Fruit fly (Drosophila melanogaster) whole organism, embryonic: Measurements from ENCODE around the gene RpL32.

Experiments used
- Antp ChIP-seq: fragments of 200-800 bp; sonication (Bioruptor generic); optimal IDR thresholded peaks from 3 replicates; lab custom pipeline; 2016; ENCODE audit warnings: missing biosample characterization, missing genetic modification characterization
- Awh ChIP-seq: fragments of 200-800 bp; sonication (Bioruptor generic); IDR thresholded peaks from 2 replicates; pipeline ENCODE4, ENCODE4 v1.3.6; 2022; ENCODE audit warnings: missing biosample characterization, missing genetic modification characterization
- Bteb2 ChIP-seq: fragments of 200-800 bp; sonication (Bioruptor generic); optimal IDR thresholded peaks from 2 replicates; lab custom pipeline; 2016; ENCODE audit warnings: missing biosample characterization, missing genetic modification characterization
- CG10267 ChIP-seq: fragments of 200-800 bp; sonication (Bioruptor generic); optimal IDR thresholded peaks from 2 replicates; lab custom pipeline; 2018; ENCODE audit warnings: missing biosample characterization, mild to moderate bottlenecking, missing genetic modification characterization, moderate library complexity
- CG10959 ChIP-seq: fragments of 200-800 bp; sonication (Bioruptor generic); IDR thresholded peaks from 2 replicates; pipeline ENCODE4 v1.3.6; 2022; ENCODE audit warnings: missing biosample characterization, missing genetic modification characterization
- CG11695 ChIP-seq: fragments of 200-800 bp; sonication (Bioruptor generic); IDR thresholded peaks from 3 replicates; pipeline ENCODE4 v1.3.6; 2022; ENCODE audit warnings: missing biosample characterization, missing genetic modification characterization
- CG11723 ChIP-seq: fragments of 200-800 bp; sonication (Bioruptor generic); optimal IDR thresholded peaks from 2 replicates; lab custom pipeline; 2017; ENCODE audit warnings: missing biosample characterization, mild to moderate bottlenecking, missing genetic modification characterization
- CG13287 ChIP-seq: fragments of 200-800 bp; sonication (Bioruptor generic); IDR thresholded peaks from 2 replicates; pipeline ENCODE4 v1.3.6; 2022; ENCODE audit warnings: missing biosample characterization, missing genetic modification characterization; ENCODE audit not compliant: partially characterized antibody
- CG13624 ChIP-seq: fragments of 200-800 bp; sonication (Bioruptor generic); optimal IDR thresholded peaks from 2 replicates; lab custom pipeline; 2016; ENCODE audit warnings: missing biosample characterization, missing genetic modification characterization
- CG17328 ChIP-seq: fragments of 200-800 bp; sonication (Bioruptor generic); IDR thresholded peaks from 2 replicates; pipeline ENCODE4 v1.3.6; 2022; ENCODE audit warnings: missing biosample characterization, missing genetic modification characterization
- CG17359 ChIP-seq: fragments of 200-800 bp; sonication (Bioruptor generic); optimal IDR thresholded peaks from 3 replicates; lab custom pipeline; 2018; ENCODE audit warnings: missing biosample characterization, mild to moderate bottlenecking, missing genetic modification characterization, moderate library complexity
- CG17361 ChIP-seq: fragments of 200-800 bp; sonication (Bioruptor generic); IDR thresholded peaks from 3 replicates; pipeline ENCODE4 v1.3.6; 2022; ENCODE audit warnings: missing biosample characterization, missing genetic modification characterization
- CG18011 ChIP-seq: fragments of 200-800 bp; sonication (Bioruptor generic); optimal IDR thresholded peaks from 2 replicates; lab custom pipeline; 2017; ENCODE audit warnings: missing biosample characterization, missing genetic modification characterization, mild to moderate bottlenecking, moderate library complexity, missing genotype
- CG18262 ChIP-seq: fragments of 200-800 bp; optimal IDR thresholded peaks from 3 replicates; lab custom pipeline; 2019; ENCODE audit warnings: missing biosample characterization, mild to moderate bottlenecking, missing genetic modification characterization, moderate library complexity
- CG2129 ChIP-seq: fragments of 200-800 bp; sonication (Bioruptor generic); IDR thresholded peaks from 2 replicates; pipeline ENCODE4 v1.3.6; 2022; ENCODE audit warnings: missing biosample characterization, missing genetic modification characterization; ENCODE audit not compliant: partially characterized antibody
- CG2875 ChIP-seq: fragments of 200-800 bp; sonication (Bioruptor generic); optimal IDR thresholded peaks from 2 replicates; lab custom pipeline; 2017; ENCODE audit warnings: missing biosample characterization, mild to moderate bottlenecking, missing genetic modification characterization, missing genetic modification reagents
- CG33557 ChIP-seq: fragments of 200-800 bp; sonication (Bioruptor generic); optimal IDR thresholded peaks from 2 replicates; lab custom pipeline; 2019; ENCODE audit warnings: missing biosample characterization, mild to moderate bottlenecking, missing genetic modification characterization, moderate library complexity
- CG3838 ChIP-seq: fragments of 200-800 bp; sonication (Bioruptor generic); optimal IDR thresholded peaks from 3 replicates; lab custom pipeline; 2016; ENCODE audit warnings: missing biosample characterization, missing genetic modification characterization
- CG4360 ChIP-seq: fragments of 200-800 bp; sonication (Bioruptor generic); IDR thresholded peaks from 2 replicates; pipeline ENCODE4 v1.3.6; 2022; ENCODE audit warnings: missing biosample characterization, missing genetic modification characterization
- CG6175 ChIP-seq: fragments of 200-800 bp; sonication (Bioruptor generic); IDR thresholded peaks from 3 replicates; pipeline ENCODE4 v1.3.6; 2022; ENCODE audit warnings: missing biosample characterization, missing genetic modification characterization
- CG6254 ChIP-seq: fragments of 200-800 bp; sonication (Bioruptor generic); optimal IDR thresholded peaks from 3 replicates; lab custom pipeline; 2017; ENCODE audit warnings: mild to moderate bottlenecking, missing biosample characterization, missing genetic modification reagents, missing genetic modification characterization
- CG6765 ChIP-seq: fragments of 200-800 bp; sonication (Bioruptor generic); optimal IDR thresholded peaks from 3 replicates; lab custom pipeline; 2017; ENCODE audit warnings: missing biosample characterization, mild to moderate bottlenecking, missing genetic modification characterization
- CG7928 ChIP-seq: fragments of 200-800 bp; sonication (Bioruptor generic); optimal IDR thresholded peaks from 2 replicates; lab custom pipeline; 2017; ENCODE audit warnings: missing biosample characterization, mild to moderate bottlenecking, missing genetic modification characterization
- CG9817 ChIP-seq: fragments of 200-800 bp; sonication (Bioruptor generic); optimal IDR thresholded peaks from 2 replicates; lab custom pipeline; 2018; ENCODE audit warnings: missing biosample characterization, mild to moderate bottlenecking, missing genetic modification characterization, moderate library complexity
- Dp ChIP-seq: fragments of 200-800 bp; sonication (Bioruptor generic); optimal IDR thresholded peaks from 2 replicates; lab custom pipeline; 2018; ENCODE audit warnings: missing biosample characterization, mild to moderate bottlenecking, missing genetic modification characterization, moderate library complexity
- Elba2 ChIP-seq: fragments of 200-800 bp; sonication (Bioruptor generic); optimal IDR thresholded peaks from 3 replicates; lab custom pipeline; 2016; ENCODE audit warnings: missing biosample characterization, missing genetic modification characterization
- Fer2 ChIP-seq: fragments of 200-800 bp; sonication (Bioruptor generic); optimal IDR thresholded peaks from 2 replicates; lab custom pipeline; 2018; ENCODE audit warnings: missing biosample characterization, mild to moderate bottlenecking, missing genetic modification characterization, moderate library complexity
- Fer3 ChIP-seq: fragments of 200-800 bp; sonication (Bioruptor generic); optimal IDR thresholded peaks from 2 replicates; lab custom pipeline; 2018; ENCODE audit warnings: missing biosample characterization, mild to moderate bottlenecking, missing genetic modification characterization, moderate library complexity
- HLH3B ChIP-seq: fragments of 200-800 bp; sonication (Bioruptor generic); IDR thresholded peaks from 2 replicates; pipeline ENCODE4 v1.3.6; 2022; ENCODE audit warnings: missing biosample characterization, missing genetic modification characterization
- HLH4C ChIP-seq: fragments of 200-800 bp; sonication (Bioruptor generic); IDR thresholded peaks from 3 replicates; pipeline ENCODE4 v1.3.6; 2022; ENCODE audit warnings: missing biosample characterization, missing genetic modification characterization; ENCODE audit not compliant: partially characterized antibody
- Hmx ChIP-seq: fragments of 200-800 bp; sonication (Bioruptor generic); optimal IDR thresholded peaks from 2 replicates; lab custom pipeline; 2016; ENCODE audit warnings: missing biosample characterization, missing genetic modification characterization
- Mad ChIP-seq: fragments of 200-800 bp; sonication (Bioruptor generic); optimal IDR thresholded peaks from 2 replicates; lab custom pipeline; 2016; ENCODE audit warnings: missing biosample characterization, missing genetic modification characterization
- Poxn ChIP-seq: fragments of 200-800 bp; sonication (Bioruptor generic); IDR thresholded peaks from 2 replicates; pipeline ENCODE4 v1.3.6; 2022; ENCODE audit warnings: missing biosample characterization, missing genetic modification characterization
- Ptx1 ChIP-seq: fragments of 200-800 bp; sonication (Bioruptor generic); IDR thresholded peaks from 2 replicates; pipeline ENCODE4 v1.3.6; 2022; ENCODE audit warnings: missing biosample characterization, missing genetic modification characterization
- Six4 ChIP-seq: fragments of 200-800 bp; sonication (Bioruptor generic); optimal IDR thresholded peaks from 2 replicates; lab custom pipeline; 2016; ENCODE audit warnings: missing biosample characterization, missing genetic modification characterization
- ac ChIP-seq: fragments of 200-800 bp; sonication (Bioruptor generic); optimal IDR thresholded peaks from 3 replicates; lab custom pipeline; 2017; ENCODE audit warnings: missing biosample characterization, mild to moderate bottlenecking, missing genetic modification characterization
- ato ChIP-seq: fragments of 200-800 bp; sonication (Bioruptor generic); IDR thresholded peaks from 2 replicates; pipeline ENCODE4 v1.3.6; 2022; ENCODE audit warnings: missing biosample characterization, missing genetic modification characterization; ENCODE audit not compliant: partially characterized antibody
- az2 ChIP-seq: fragments of 200-800 bp; sonication (Bioruptor generic); optimal IDR thresholded peaks from 3 replicates; lab custom pipeline; 2016; ENCODE audit warnings: missing biosample characterization, missing genetic modification characterization
- crc ChIP-seq: fragments of 200-800 bp; sonication (Bioruptor generic); optimal IDR thresholded peaks from 2 replicates; lab custom pipeline; 2016; ENCODE audit warnings: missing biosample characterization, missing genetic modification characterization
- dan ChIP-seq: fragments of 200-800 bp; sonication (Bioruptor generic); IDR thresholded peaks from 2 replicates; pipeline ENCODE4 v1.3.6; 2022; ENCODE audit warnings: missing biosample characterization, missing genetic modification characterization
- danr ChIP-seq: fragments of 200-800 bp; sonication (Bioruptor generic); IDR thresholded peaks from 2 replicates; pipeline ENCODE4 v1.3.6; 2022; ENCODE audit warnings: missing biosample characterization, missing genetic modification characterization
- dm ChIP-seq: fragments of 200-800 bp; sonication (Bioruptor generic); optimal IDR thresholded peaks from 3 replicates; lab custom pipeline; 2016; ENCODE audit warnings: missing biosample characterization, missing genetic modification characterization
- fd96Cb ChIP-seq: fragments of 200-800 bp; sonication (Bioruptor generic); optimal IDR thresholded peaks from 2 replicates; lab custom pipeline; 2018; ENCODE audit warnings: missing biosample characterization, mild to moderate bottlenecking, missing genetic modification characterization, moderate library complexity
- gem ChIP-seq: fragments of 200-800 bp; sonication (Bioruptor generic); optimal IDR thresholded peaks from 2 replicates; lab custom pipeline; 2019; ENCODE audit warnings: missing biosample characterization, mild to moderate bottlenecking, missing genetic modification characterization, moderate library complexity
- h ChIP-seq: fragments of >200 bp; optimal IDR thresholded peaks from 2 replicates; lab custom pipeline; 2017
- insv ChIP-seq, 2 experiments: fragments of 200-800 bp; sonication (Bioruptor generic); optimal IDR thresholded peaks; 3 replicates each; lab custom pipeline; 2016 to 2018; ENCODE audit warnings: missing biosample characterization in 2 of 2, missing genetic modification characterization in 2 of 2
- nmo ChIP-seq: fragments of 200-800 bp; sonication (Bioruptor generic); optimal IDR thresholded peaks from 2 replicates; lab custom pipeline; 2018; ENCODE audit warnings: missing biosample characterization, mild to moderate bottlenecking, missing genetic modification characterization, moderate library complexity
- odd ChIP-seq: fragments of 200-800 bp; sonication (Bioruptor generic); optimal IDR thresholded peaks from 2 replicates; lab custom pipeline; 2017; ENCODE audit warnings: missing biosample characterization, mild to moderate bottlenecking, missing genetic modification characterization
- peb ChIP-seq: fragments of 200-800 bp; sonication (Bioruptor generic); IDR thresholded peaks from 2 replicates; pipeline ENCODE4 v1.3.6; 2022; ENCODE audit warnings: missing biosample characterization, missing genetic modification characterization
- pzg ChIP-seq: fragments of 200-800 bp; sonication (Bioruptor generic); optimal IDR thresholded peaks from 3 replicates; lab custom pipeline; 2018; ENCODE audit warnings: missing biosample characterization, mild to moderate bottlenecking, missing genetic modification characterization, moderate library complexity
- schlank ChIP-seq: fragments of 200-800 bp; sonication (Bioruptor generic); optimal IDR thresholded peaks from 2 replicates; lab custom pipeline; 2018; ENCODE audit warnings: missing biosample characterization, mild to moderate bottlenecking, missing genetic modification characterization
- slp2 ChIP-seq: fragments of 200-800 bp; sonication (Bioruptor generic); optimal IDR thresholded peaks from 2 replicates; lab custom pipeline; 2016; ENCODE audit warnings: missing biosample characterization, missing genetic modification characterization

The RpL32 gene

dm6 chr3R:30061154-30061482 is 15.2 kb upstream of the RpL32 start (continued):
- TF ChIP-seq Awh (peak; percentile 95), CG10267 (peak; percentile 87), CG13624 (GFP tag; lab: Kevin White, UChicago) (peak; percentile 83), dan (no peak), HLH4C (GFP tag; lab: Robert Waterston, UW) (no peak), CG33557 (GFP tag; lab: Kevin White, UChicago) (no peak), insv (GFP tag; optimal IDR thresholded peaks at IDR 0.05; lab: Kevin White, UChicago) (no peak), HLH3B (GFP tag; lab: Robert Waterston, UW) (peak; percentile 96), CG6765 (GFP tag; lab: Kevin White, UChicago) (peak; percentile 68), Poxn (GFP tag; lab: Robert Waterston, UW) (no peak), ato (no peak), CG7928 (GFP tag; lab: Kevin White, UChicago) (peak; percentile 17), CG17359 (tag; lab: Kevin White, UChicago) (peak; percentile 98), gem (tag; lab: Kevin White, UChicago) (peak; percentile 93), Hmx (GFP tag; lab: Kevin White, UChicago) (peak; percentile 40), CG2129 (GFP tag; lab: Robert Waterston, UW) (no peak), Fer3 (tag; lab: Kevin White, UChicago) (peak; percentile 87), Six4 (peak; percentile 94), schlank (tag; lab: Kevin White, UChicago) (no peak), Dp (GFP tag; lab: Kevin White, UChicago) (no peak), slp2 (GFP tag; lab: Kevin White, UChicago) (peak; percentile 86), CG2875 (peak; percentile 82), CG3838 (no peak), CG13287 (GFP tag; lab: Robert Waterston, UW) (no peak), danr (GFP tag; lab: Robert Waterston, UW) (peak; percentile 85), fd96Cb (tag; lab: Kevin White, UChicago) (peak; percentile 94), CG9817 (peak; percentile 79), Bteb2 (GFP tag; lab: Kevin White, UChicago) (peak; percentile 17), CG11723 (GFP tag; lab: Kevin White, UChicago) (peak; percentile 83), CG17328 (GFP tag; lab: Robert Waterston, UW) (peak; percentile 95), CG18262 (peak; percentile 85), Antp (GFP tag; lab: Kevin White, UChicago) (peak; percentile 88), pzg (GFP tag; lab: Kevin White, UChicago) (no peak), CG18011 (GFP tag; lab: Kevin White, UChicago) (no peak), peb (GFP tag; lab: Robert Waterston, UW) (peak; percentile 87), Ptx1 (GFP tag; lab: Robert Waterston, UW) (peak; percentile 94), Fer2 (tag; lab: Kevin White, UChicago) (peak; percentile 63), Mad (peak; percentile 50), az2 (GFP tag; lab: Kevin White, UChicago) (peak; percentile 76), odd (peak; percentile 2), CG17361 (peak; percentile 78), h (lab: Kevin White, UChicago) (no peak), dm (GFP tag; lab: Kevin White, UChicago) (peak; percentile 42), Elba2 (GFP tag; lab: Kevin White, UChicago) (no peak), CG4360 (GFP tag; lab: Robert Waterston, UW) (peak; percentile 6; the same call in 1 of the 2 replicates), CG11695 (peak; percentile 86), CG10959 (GFP tag; lab: Robert Waterston, UW) (peak; percentile 78), ac (GFP tag; lab: Kevin White, UChicago) (no peak), crc (GFP tag; lab: Kevin White, UChicago) (peak; percentile 82), CG6175 (peak; percentile 55; the same call in 1 of the 3 replicates), CG6254 (GFP tag; lab: Kevin White, UChicago) (peak; percentile 86), nmo (GFP tag; lab: Kevin White, UChicago) (peak; percentile 94)
